Fruit fly (Drosophila melanogaster) Kc167 (cell line): ENCODE data around the gene LysS.

Source experiments
- h ChIP-seq: fragments of >200 bp; optimal IDR thresholded peaks from 3 replicates; lab custom pipeline; 2018; ENCODE audit warnings: missing external identifiers
- insv ChIP-seq: fragments of >200 bp; optimal IDR thresholded peaks from 3 replicates; lab custom pipeline; 2018; ENCODE audit warnings: missing external identifiers
- ttk ChIP-seq: sonication (Bioruptor generic); optimal IDR thresholded peaks from 2 replicates; lab custom pipeline; 2017; ENCODE audit warnings: missing external identifiers

DNA sequence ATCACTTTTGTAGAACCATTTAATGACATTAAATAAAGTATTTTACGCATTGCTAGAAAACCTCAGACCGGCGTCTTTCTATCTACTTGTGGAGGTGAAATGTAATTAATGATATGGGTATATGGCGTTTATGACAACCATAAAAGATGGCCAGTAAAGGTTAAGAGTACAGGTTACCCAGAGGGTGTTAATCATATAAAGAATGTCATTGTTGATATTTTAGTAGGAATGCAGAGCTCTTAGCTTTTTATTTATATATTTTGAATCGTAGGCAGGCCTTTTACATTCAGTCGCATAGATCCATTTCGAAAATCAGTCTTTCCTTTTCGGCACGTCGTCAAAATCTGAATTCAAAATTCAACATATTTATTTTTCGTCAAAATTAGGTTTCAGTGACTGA lies 22.8 kb downstream of the LysS start, which contains the start of gene Bfc:
- no peak for TF ChIP-seq ttk (lab: Kevin White, UChicago)
- TF ChIP-seq h (lab: Kevin White, UChicago): no peak
- no peak for TF ChIP-seq insv (lab: Kevin White, UChicago)
